Worm (Caenorhabditis elegans) whole organism, L3 larva: Measurements from ENCODE around the gene C36C5.12.

ENCODE experiments used
- R02D3.7 ChIP-seq: fragments of 150-350 bp; optimal IDR thresholded peaks from 2 replicates; lab custom pipeline; 2014; ENCODE audit warnings: missing biosample characterization, missing genetic modification characterization
- ZK546.5 ChIP-seq: sonication (generic microtip); optimal IDR thresholded peaks from 2 replicates; lab custom pipeline; 2017; ENCODE audit warnings: missing biosample characterization, missing genetic modification characterization
- aly-2 ChIP-seq: fragments of 150-350 bp; optimal IDR thresholded peaks from 2 replicates; lab custom pipeline; 2014; ENCODE audit warnings: missing biosample characterization, missing genetic modification characterization
- ceh-16 ChIP-seq: sonication (generic microtip); optimal IDR thresholded peaks from 2 replicates; lab custom pipeline; 2017; ENCODE audit warnings: missing biosample characterization, missing genetic modification characterization
- ceh-28 ChIP-seq: fragments of 150-350 bp; optimal IDR thresholded peaks from 2 replicates; lab custom pipeline; 2014; ENCODE audit warnings: missing biosample characterization, missing genetic modification reagents, missing genetic modification characterization
- ceh-82 ChIP-seq: fragments of 150-350 bp; optimal IDR thresholded peaks from 2 replicates; lab custom pipeline; 2014; ENCODE audit warnings: missing biosample characterization, missing genetic modification characterization
- ceh-9 ChIP-seq: sonication (generic microtip); optimal IDR thresholded peaks from 2 replicates; lab custom pipeline; 2018; ENCODE audit warnings: missing biosample characterization, missing genetic modification characterization
- daf-12 ChIP-seq: fragments of 150-350 bp; optimal IDR thresholded peaks from 2 replicates; lab custom pipeline; 2014; ENCODE audit warnings: missing biosample characterization, missing genetic modification reagents, missing genetic modification characterization
- egl-27 ChIP-seq: sonication (generic microtip); optimal IDR thresholded peaks from 4 replicates; lab custom pipeline; 2017; ENCODE audit warnings: missing biosample characterization, missing genetic modification reagents, missing genetic modification characterization
- egl-5 ChIP-seq: fragments of 150-350 bp; optimal IDR thresholded peaks from 2 replicates; lab custom pipeline; 2017; ENCODE audit warnings: missing biosample characterization, missing genetic modification reagents, missing genetic modification characterization, inconsistent platforms
- elt-2 ChIP-seq: sonication (generic microtip); optimal IDR thresholded peaks from 2 replicates; lab custom pipeline; 2016; ENCODE audit warnings: missing genetic modification reagents, mild to moderate bottlenecking, missing genetic modification characterization, missing compliant biosample characterization
- fkh-10 ChIP-seq: sonication (generic microtip); optimal IDR thresholded peaks from 2 replicates; lab custom pipeline; 2017; ENCODE audit warnings: missing biosample characterization, missing genetic modification reagents, missing genetic modification characterization
- fkh-2 ChIP-seq: fragments of 150-350 bp; optimal IDR thresholded peaks from 2 replicates; lab custom pipeline; 2014; ENCODE audit warnings: missing biosample characterization, missing genetic modification reagents, missing genetic modification characterization
- hmg-11 ChIP-seq: sonication (generic microtip); optimal IDR thresholded peaks from 2 replicates; lab custom pipeline; 2016; ENCODE audit warnings: missing genetic modification characterization, missing compliant biosample characterization
- jun-1 ChIP-seq: fragments of 150-350 bp; optimal IDR thresholded peaks from 2 replicates; lab custom pipeline; 2014; ENCODE audit warnings: missing biosample characterization, missing genetic modification reagents, missing genetic modification characterization
- lin-39 ChIP-seq: fragments of 150-350 bp; optimal IDR thresholded peaks from 2 replicates; lab custom pipeline; 2018; ENCODE audit warnings: missing biosample characterization, missing genetic modification reagents, missing genetic modification characterization
- lsy-12 ChIP-seq: sonication (generic microtip); optimal IDR thresholded peaks from 2 replicates; lab custom pipeline; 2016; ENCODE audit warnings: mild to moderate bottlenecking, missing genetic modification characterization, missing compliant biosample characterization
- mdl-1 ChIP-seq: fragments of 150-350 bp; optimal IDR thresholded peaks from 2 replicates; lab custom pipeline; 2014; ENCODE audit warnings: missing biosample characterization, missing genetic modification characterization
- mml-1 ChIP-seq: fragments of 150-350 bp; sonication (generic microtip); optimal IDR thresholded peaks from 3 replicates; lab custom pipeline; 2014; ENCODE audit warnings: missing biosample characterization, missing genetic modification characterization
- nhr-11 ChIP-seq: fragments of 150-350 bp; optimal IDR thresholded peaks from 2 replicates; lab custom pipeline; 2014; ENCODE audit warnings: missing biosample characterization, missing genetic modification characterization
- nhr-12 ChIP-seq: fragments of 150-350 bp; optimal IDR thresholded peaks from 2 replicates; lab custom pipeline; 2014; ENCODE audit warnings: missing biosample characterization, missing genetic modification characterization
- nhr-237 ChIP-seq: fragments of 150-350 bp; optimal IDR thresholded peaks from 2 replicates; lab custom pipeline; 2014; ENCODE audit warnings: missing biosample characterization, missing genetic modification characterization
- nhr-28 ChIP-seq: fragments of 150-350 bp; optimal IDR thresholded peaks from 2 replicates; lab custom pipeline; 2014; ENCODE audit warnings: missing biosample characterization, missing genetic modification characterization
- nhr-43 ChIP-seq: sonication (generic microtip); optimal IDR thresholded peaks from 2 replicates; lab custom pipeline; 2016; ENCODE audit warnings: mild to moderate bottlenecking, missing genetic modification characterization, missing compliant biosample characterization; ENCODE audit not compliant: poor library complexity, severe bottlenecking
- nhr-67 ChIP-seq: fragments of 150-350 bp; optimal IDR thresholded peaks from 2 replicates; lab custom pipeline; 2014; ENCODE audit warnings: missing biosample characterization, missing genetic modification characterization
- nhr-77 ChIP-seq: fragments of 150-350 bp; optimal IDR thresholded peaks from 2 replicates; lab custom pipeline; 2014; ENCODE audit warnings: missing biosample characterization, missing genetic modification characterization
- pha-4 ChIP-seq: fragments of 150-350 bp; optimal IDR thresholded peaks from 2 replicates; lab custom pipeline; 2014; ENCODE audit warnings: missing biosample characterization, missing genetic modification reagents, missing genetic modification characterization
- pqm-1 ChIP-seq: fragments of 150-350 bp; optimal IDR thresholded peaks from 2 replicates; lab custom pipeline; 2017; ENCODE audit warnings: missing biosample characterization, missing genetic modification characterization, inconsistent platforms
- sea-2 ChIP-seq: fragments of 150-350 bp; sonication (generic microtip); optimal IDR thresholded peaks from 4 replicates; lab custom pipeline; 2014; ENCODE audit warnings: missing biosample characterization, missing genetic modification reagents, missing genetic modification characterization
- skn-1 ChIP-seq: fragments of 150-350 bp; optimal IDR thresholded peaks from 2 replicates; lab custom pipeline; 2014; ENCODE audit warnings: missing biosample characterization, missing genetic modification characterization
- tbx-2 ChIP-seq: sonication (generic microtip); optimal IDR thresholded peaks from 2 replicates; lab custom pipeline; 2016; ENCODE audit warnings: mild to moderate bottlenecking, missing genetic modification characterization, missing compliant biosample characterization
- unc-39 ChIP-seq: sonication (generic microtip); optimal IDR thresholded peaks from 4 replicates; lab custom pipeline; 2017; ENCODE audit warnings: missing biosample characterization, missing genetic modification characterization
- unc-62 ChIP-seq: fragments of 150-350 bp; sonication (generic microtip); optimal IDR thresholded peaks from 4 replicates; lab custom pipeline; 2014; ENCODE audit warnings: missing biosample characterization, missing genetic modification reagents, missing genetic modification characterization
- zag-1 ChIP-seq: fragments of 150-350 bp; optimal IDR thresholded peaks from 2 replicates; lab custom pipeline; 2014; ENCODE audit warnings: missing biosample characterization, missing genetic modification characterization
- ztf-11 ChIP-seq: fragments of 150-350 bp; optimal IDR thresholded peaks from 2 replicates; lab custom pipeline; 2014; ENCODE audit warnings: missing biosample characterization, missing genetic modification characterization
- ztf-4 ChIP-seq: fragments of 150-350 bp; optimal IDR thresholded peaks from 2 replicates; lab custom pipeline; 2014; ENCODE audit warnings: missing biosample characterization, missing genetic modification characterization

Gene C36C5.12

ce11 chrV:3146932-3147331 lies 12.2 kb downstream of the C36C5.12 start, which contains the start of gene srab-11:
TSS of gene srab-11 (minus strand) at chrV:3147032.
- no peak for TF ChIP-seq ceh-9
- TF ChIP-seq tbx-2 = no peak
- no peak for TF ChIP-seq ceh-28
- TF ChIP-seq aly-2 = no peak
- no peak for TF ChIP-seq mml-1 (tag; lab: Kevin White, UChicago)
- no peak for TF ChIP-seq fkh-2 (tag; lab: Kevin White, UChicago)
- TF ChIP-seq fkh-10 = no peak
- no peak for TF ChIP-seq pha-4 (tag; lab: Kevin White, UChicago)
- no peak for TF ChIP-seq nhr-237 (tag; lab: Kevin White, UChicago)
- TF ChIP-seq nhr-11 (tag; lab: Kevin White, UChicago) = no peak
- TF ChIP-seq unc-39 = no peak
- no peak for TF ChIP-seq nhr-28 (tag; lab: Kevin White, UChicago)
- no peak for TF ChIP-seq nhr-67 (tag; lab: Kevin White, UChicago)
- TF ChIP-seq egl-5 = no peak

- TF ChIP-seq unc-39 (no peak), pqm-1 (tag; lab: Kevin White, UChicago) (no peak), lin-39 (tag; lab: Kevin White, UChicago) (no peak), daf-12 (tag; lab: Kevin White, UChicago) (no peak), ZK546.5 (tag; lab: Kevin White, UChicago) (no peak), R02D3.7 (tag; lab: Kevin White, UChicago) (no peak)
- TF ChIP-seq, all 47 proteins: peak for 0
Observed at ce11 chrV:3145241-3145640, 13.9 kb downstream of the C36C5.12 start.

DNA sequence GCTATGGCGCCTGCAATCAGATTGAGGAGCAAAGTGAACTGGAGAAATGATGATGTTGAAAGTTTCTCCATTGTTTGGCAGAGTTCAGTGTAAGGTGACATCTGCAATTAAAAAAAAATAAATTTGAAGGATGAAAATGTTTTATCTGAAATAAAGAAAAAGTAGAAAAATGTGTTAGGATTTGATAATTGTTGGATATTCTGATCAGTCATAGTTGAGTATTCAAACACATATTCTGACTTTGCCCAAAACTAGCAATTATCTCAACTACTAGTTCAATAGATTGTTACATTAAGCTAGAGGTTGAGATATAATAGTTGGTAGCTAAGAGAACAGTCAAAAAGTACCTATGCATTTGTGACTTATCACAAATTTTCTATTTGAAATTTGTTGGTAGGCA lies 14.7 kb downstream of the C36C5.12 start, which contains the start of gene srab-10:
TSS of gene srab-10 (minus strand) at position 101 of the 400 bp plus-strand sequence.
- TF ChIP-seq lsy-12 (tag; lab: Kevin White, UChicago) (no peak), ceh-16 (tag; lab: Kevin White, UChicago) (no peak), mml-1 (tag; lab: Kevin White, UChicago) (no peak), mdl-1 (tag; lab: Kevin White, UChicago) (no peak), nhr-12 (tag; lab: Kevin White, UChicago) (no peak), elt-2 (no peak), R02D3.7 (tag; lab: Kevin White, UChicago) (no peak), sea-2 (GFP tag; lab: Kevin White, UChicago) (no peak), egl-27 (tag; lab: Kevin White, UChicago) (no peak), egl-5 (no peak), nhr-237 (tag; lab: Kevin White, UChicago) (no peak), lin-39 (tag; lab: Kevin White, UChicago) (no peak), pha-4 (tag; lab: Kevin White, UChicago) (no peak), nhr-43 (no peak), ZK546.5 (tag; lab: Kevin White, UChicago) (no peak), zag-1 (tag; lab: Kevin White, UChicago) (no peak), daf-12 (tag; lab: Kevin White, UChicago) (no peak), ztf-11 (tag; lab: Kevin White, UChicago) (no peak)

DNA sequence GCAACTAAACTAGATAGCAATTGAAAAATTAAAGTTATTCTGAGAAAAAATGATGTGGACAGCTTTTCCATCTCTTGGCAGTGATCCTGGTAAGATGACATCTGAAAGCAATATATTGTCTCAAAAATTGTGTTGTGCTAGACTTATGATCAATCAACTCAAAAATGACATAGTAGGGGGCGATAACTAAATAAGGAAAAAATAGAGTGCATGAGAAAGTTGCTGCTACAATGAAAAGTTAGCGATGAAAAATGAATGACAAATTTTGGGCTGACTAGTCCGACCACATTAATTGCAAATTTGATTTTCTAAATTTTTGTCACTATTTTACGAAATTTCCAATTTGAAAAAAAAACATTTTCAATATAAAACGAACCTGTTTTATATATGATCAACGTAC lies 18.0 kb downstream of the C36C5.12 start, which contains the start of gene srab-9:
TSS of gene srab-9 (minus strand) at position 101 of the 400 bp plus-strand sequence.
- TF ChIP-seq pha-4 (tag; lab: Kevin White, UChicago) = no peak
- TF ChIP-seq nhr-11 (tag; lab: Kevin White, UChicago) = no peak
- no peak for TF ChIP-seq elt-2
- no peak for TF ChIP-seq fkh-2 (tag; lab: Kevin White, UChicago)
- no peak for TF ChIP-seq unc-39
- TF ChIP-seq skn-1 = no peak
- TF ChIP-seq ztf-4 (tag; lab: Kevin White, UChicago) = no peak
- no peak for TF ChIP-seq hmg-11
- TF ChIP-seq mml-1 (tag; lab: Kevin White, UChicago) = no peak
- TF ChIP-seq nhr-77 (tag; lab: Kevin White, UChicago) = no peak
- no peak for TF ChIP-seq unc-62
- TF ChIP-seq jun-1 (tag; lab: Kevin White, UChicago) = no peak
- TF ChIP-seq ceh-82 = no peak
- TF ChIP-seq ceh-28 = no peak
- no peak for TF ChIP-seq ztf-11 (tag; lab: Kevin White, UChicago)
